Fruit fly (Drosophila melanogaster) whole organism, pupa: ENCODE measurements around the gene Bacc.
A peak's percentile ranks its signal among the peaks of the same experiment; 100 is the strongest.

Experiments
- CG10348 ChIP-seq: fragments of 200-800 bp; sonication (Bioruptor generic); IDR thresholded peaks from 2 replicates; pipeline ENCODE4 v1.3.6; 2022; ENCODE audit warnings: missing biosample characterization, missing genetic modification characterization
- CG12605 ChIP-seq: fragments of 200-800 bp; sonication (Bioruptor generic); IDR thresholded peaks from 2 replicates; pipeline ENCODE4 v1.3.6; 2022; ENCODE audit warnings: missing biosample characterization, missing genetic modification characterization
- CG13204 ChIP-seq: fragments of 200-800 bp; sonication (Bioruptor generic); optimal IDR thresholded peaks from 2 replicates; lab custom pipeline; 2018; ENCODE audit warnings: missing biosample characterization, mild to moderate bottlenecking, missing genetic modification characterization, moderate library complexity
- CG14655 ChIP-seq: fragments of 200-800 bp; sonication (Bioruptor generic); optimal IDR thresholded peaks from 3 replicates; lab custom pipeline; 2017; ENCODE audit warnings: mild to moderate bottlenecking, missing biosample characterization, missing genetic modification reagents, missing genetic modification characterization
- CG15710 ChIP-seq: fragments of 200-800 bp; sonication (Bioruptor generic); optimal IDR thresholded peaks from 2 replicates; lab custom pipeline; 2018; ENCODE audit warnings: missing biosample characterization, mild to moderate bottlenecking, missing genetic modification characterization, moderate library complexity
- CG17806 ChIP-seq: fragments of 200-800 bp; sonication (Bioruptor generic); optimal IDR thresholded peaks from 2 replicates; lab custom pipeline; 2018; ENCODE audit warnings: missing biosample characterization, mild to moderate bottlenecking, missing genetic modification characterization, moderate library complexity
- CG32121 ChIP-seq: fragments of 200-800 bp; sonication (Bioruptor generic); IDR thresholded peaks from 2 replicates; pipeline ENCODE4 v1.3.6; 2022; ENCODE audit warnings: missing biosample characterization, missing genetic modification characterization
- CG34367 ChIP-seq: fragments of 200-800 bp; sonication (Bioruptor generic); optimal IDR thresholded peaks from 2 replicates; lab custom pipeline; 2018; ENCODE audit warnings: missing biosample characterization, mild to moderate bottlenecking, missing genetic modification characterization
- CG4496 ChIP-seq: fragments of 200-800 bp; sonication (Bioruptor generic); IDR thresholded peaks from 3 replicates; pipeline ENCODE4 v1.3.6; 2022; ENCODE audit warnings: missing biosample characterization, missing genetic modification characterization
- CG8159 ChIP-seq: fragments of 200-800 bp; sonication (Bioruptor generic); optimal IDR thresholded peaks from 3 replicates; lab custom pipeline; 2018; ENCODE audit warnings: missing biosample characterization, mild to moderate bottlenecking, missing genetic modification characterization, moderate library complexity
- CG8301 ChIP-seq: fragments of 200-800 bp; sonication (Bioruptor generic); optimal IDR thresholded peaks from 2 replicates; lab custom pipeline; 2018; ENCODE audit warnings: missing biosample characterization, mild to moderate bottlenecking, missing genetic modification characterization
- CG9948 ChIP-seq: fragments of 200-800 bp; sonication (Bioruptor generic); optimal IDR thresholded peaks from 2 replicates; lab custom pipeline; 2018; ENCODE audit warnings: missing biosample characterization, mild to moderate bottlenecking, missing genetic modification characterization, moderate library complexity
- D1 ChIP-seq: fragments of 200-800 bp; sonication (Bioruptor generic); optimal IDR thresholded peaks from 2 replicates; lab custom pipeline; 2018; ENCODE audit warnings: missing biosample characterization, mild to moderate bottlenecking, missing genetic modification characterization, moderate library complexity
- EcR ChIP-seq: fragments of 200-800 bp; sonication (Bioruptor generic); optimal IDR thresholded peaks from 3 replicates; lab custom pipeline; 2019; ENCODE audit warnings: missing biosample characterization, missing genetic modification characterization, mild to moderate bottlenecking, moderate library complexity, missing genetic modification reagents
- Ets98B ChIP-seq: fragments of 200-800 bp; sonication (Bioruptor generic); IDR thresholded peaks from 2 replicates; pipeline ENCODE4 v1.3.6; 2022; ENCODE audit warnings: missing biosample characterization, missing genetic modification characterization
- Pif1A ChIP-seq: fragments of 200-800 bp; sonication (Bioruptor generic); optimal IDR thresholded peaks from 3 replicates; lab custom pipeline; 2016; ENCODE audit warnings: missing biosample characterization, missing genetic modification characterization
- Pif1B ChIP-seq: fragments of 200-800 bp; sonication (Bioruptor generic); optimal IDR thresholded peaks from 3 replicates; lab custom pipeline; 2016; ENCODE audit warnings: missing biosample characterization, missing genetic modification characterization
- Snoo ChIP-seq: fragments of 200-800 bp; sonication (Bioruptor generic); optimal IDR thresholded peaks from 3 replicates; lab custom pipeline; 2017; ENCODE audit warnings: missing biosample characterization, mild to moderate bottlenecking, missing genetic modification characterization, inconsistent platforms
- fd96Ca ChIP-seq: fragments of 200-800 bp; sonication (Bioruptor generic); IDR thresholded peaks from 3 replicates; pipeline ENCODE4 v1.3.6; 2022; ENCODE audit warnings: missing biosample characterization, missing genetic modification characterization
- gl ChIP-seq: fragments of 200-800 bp; sonication (Bioruptor generic); optimal IDR thresholded peaks from 2 replicates; lab custom pipeline; 2018; ENCODE audit warnings: missing biosample characterization, mild to moderate bottlenecking, missing genetic modification characterization
- rn ChIP-seq: fragments of 200-800 bp; sonication (Bioruptor generic); IDR thresholded peaks from 2 replicates; pipeline ENCODE4 v1.3.6; 2022; ENCODE audit warnings: missing biosample characterization, missing genetic modification characterization

Gene Bacc

DNA sequence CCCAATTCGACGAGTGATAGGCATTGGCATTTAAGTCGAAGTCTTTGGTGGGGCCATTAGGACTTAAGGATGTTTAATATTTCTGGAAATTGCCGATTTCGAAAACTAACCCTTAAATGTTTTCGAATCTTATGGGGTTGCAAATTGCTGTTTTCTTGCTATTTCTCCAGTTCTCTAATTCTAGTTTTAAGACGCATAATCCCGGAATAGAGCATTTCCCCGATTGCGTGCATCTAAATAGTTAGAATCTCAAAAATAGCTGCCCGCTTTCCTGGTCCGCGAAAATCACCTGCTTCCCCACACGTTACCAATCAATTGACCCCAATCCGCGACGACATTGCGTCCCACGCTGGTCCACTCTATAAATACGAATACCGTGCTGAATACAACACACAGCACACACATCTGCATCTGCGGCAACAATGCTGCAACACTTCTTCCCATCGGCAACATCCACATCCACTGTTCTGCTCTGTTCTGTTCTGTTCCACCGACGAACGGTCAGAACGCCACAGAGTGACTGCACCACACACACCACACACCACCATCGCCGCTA, at the start of gene Bacc:
Bacc (plus strand) TSS at position 542 of the 556 bp plus-strand sequence.
- TF ChIP-seq Snoo (tag; lab: Kevin White, UChicago) (peak; percentile 97), fd96Ca (GFP tag; lab: Robert Waterston, UW) (no peak), CG17806 (tag; lab: Kevin White, UChicago) (peak; percentile 95), D1 (tag; lab: Kevin White, UChicago) (peak; percentile 98), CG15710 (peak; percentile 98), CG34367 (tag; lab: Kevin White, UChicago) (peak; percentile 96), CG14655 (GFP tag; lab: Kevin White, UChicago) (peak; percentile 99), CG12605 (GFP tag; lab: Robert Waterston, UW) (no peak), Pif1A (peak; percentile 99), Pif1B (peak; percentile 98), rn (GFP tag; lab: Robert Waterston, UW) (no peak), CG8159 (tag; lab: Kevin White, UChicago) (peak; percentile 100), Ets98B (GFP tag; lab: Robert Waterston, UW) (no peak), CG13204 (GFP tag; lab: Kevin White, UChicago) (peak; percentile 90), CG9948 (peak; percentile 98), EcR (GFP tag; lab: Kevin White, UChicago) (no peak), CG10348 (GFP tag; lab: Robert Waterston, UW) (no peak), CG4496 (GFP tag; lab: Robert Waterston, UW) (no peak), CG32121 (no peak), gl (tag; lab: Kevin White, UChicago) (peak; percentile 90), CG8301 (tag; lab: Kevin White, UChicago) (peak; percentile 99)

DNA sequence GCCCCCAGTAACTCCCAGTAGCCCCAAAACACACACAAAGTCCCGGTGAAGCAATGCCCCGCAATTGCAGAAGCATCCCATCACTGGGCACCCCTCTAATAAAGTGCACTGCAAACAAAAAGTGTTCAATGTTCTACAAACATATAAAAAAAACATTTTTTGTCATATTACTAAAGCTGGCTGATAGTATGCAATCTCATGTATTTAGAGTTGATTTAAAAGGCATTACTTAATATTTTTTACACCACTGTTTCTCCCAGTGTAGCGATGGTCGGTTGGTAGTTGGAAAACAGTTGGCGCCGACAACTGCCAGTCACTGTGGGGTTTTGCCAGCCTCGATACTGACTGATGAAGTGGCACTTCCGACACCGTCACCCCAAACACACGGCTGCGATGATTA, 31.9 kb upstream of the Bacc start:
- peak; percentile 21 for TF ChIP-seq CG15710
- peak; percentile 6 for TF ChIP-seq Pif1A
- TF ChIP-seq Snoo (tag; lab: Kevin White, UChicago), result no peak
- peak; percentile 8 for TF ChIP-seq CG8159 (tag; lab: Kevin White, UChicago)

DNA sequence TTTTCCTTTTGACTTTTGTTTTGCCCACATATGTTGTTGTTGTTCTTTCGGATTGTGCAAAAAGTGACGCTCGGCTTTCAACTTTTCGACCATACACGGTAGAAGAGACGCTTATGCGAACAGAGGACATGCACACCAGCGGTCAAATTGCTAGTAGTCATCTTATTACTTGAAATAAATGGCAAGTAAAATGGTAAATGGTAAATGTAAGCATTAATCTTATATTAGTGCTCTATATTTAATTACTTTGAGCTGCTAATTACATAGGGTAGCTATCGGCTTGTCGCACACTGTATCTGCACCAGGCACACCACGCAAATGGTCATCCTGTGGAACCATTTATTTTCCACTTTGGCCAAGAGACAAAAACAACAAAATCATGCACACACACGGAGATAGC, 30.9 kb upstream of the Bacc start:
- TF ChIP-seq CG8159 (tag; lab: Kevin White, UChicago), result peak; percentile 28
- TF ChIP-seq CG15710, result peak; percentile 17
- TF ChIP-seq Snoo (tag; lab: Kevin White, UChicago), result no peak
- peak; percentile 15 for TF ChIP-seq CG14655 (GFP tag; lab: Kevin White, UChicago)

DNA sequence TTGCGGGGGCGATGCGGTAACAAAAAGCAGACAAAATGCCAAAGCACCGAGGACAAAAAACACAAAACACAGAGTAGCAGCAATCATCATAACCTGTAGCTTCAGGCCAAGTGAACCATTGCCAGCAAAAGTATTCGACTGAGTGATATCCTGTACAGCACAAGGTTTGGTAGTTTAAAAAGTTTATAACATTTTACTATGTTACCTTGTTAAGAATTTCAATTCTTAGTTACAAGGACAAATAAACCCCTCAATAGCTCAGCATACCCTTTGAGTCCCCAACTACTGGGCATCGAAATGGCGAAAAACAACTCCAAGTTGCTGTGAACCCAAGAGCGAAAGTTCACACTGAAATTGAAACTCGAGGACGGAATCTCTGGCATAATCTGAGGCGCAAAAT, 29.1 kb upstream of the Bacc start:
- no peak for TF ChIP-seq rn (GFP tag; lab: Robert Waterston, UW)
- TF ChIP-seq CG4496 (GFP tag; lab: Robert Waterston, UW), result peak; percentile 28; the same call in 1 of the 3 replicates
- TF ChIP-seq, all 21 proteins: peak for 1

DNA sequence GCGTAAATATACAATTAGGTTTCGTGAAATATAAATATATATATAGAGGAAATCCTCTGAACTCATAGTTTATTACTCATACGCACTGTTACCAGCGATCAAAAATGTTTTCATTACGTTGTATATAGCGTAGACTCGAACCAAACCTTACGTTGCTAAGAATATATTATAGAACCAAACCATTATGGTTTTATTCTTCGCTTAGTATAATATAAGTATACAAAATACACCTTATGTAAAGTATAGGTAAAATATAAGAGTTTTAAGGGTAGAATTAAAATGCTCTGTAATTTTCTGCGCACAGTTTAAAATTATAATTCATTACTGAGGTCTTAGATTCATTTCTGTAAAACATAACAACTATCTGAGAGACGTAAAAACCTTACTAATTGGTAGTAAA, 27.8 kb upstream of the Bacc start:
- no peak for TF ChIP-seq D1 (tag; lab: Kevin White, UChicago)
- no peak for TF ChIP-seq Snoo (tag; lab: Kevin White, UChicago)
- TF ChIP-seq CG14655 (GFP tag; lab: Kevin White, UChicago), result no peak
- no peak for TF ChIP-seq CG4496 (GFP tag; lab: Robert Waterston, UW)
- TF ChIP-seq CG15710, result no peak
- no peak for TF ChIP-seq Pif1B
- no peak for TF ChIP-seq fd96Ca (GFP tag; lab: Robert Waterston, UW)
- TF ChIP-seq CG17806 (tag; lab: Kevin White, UChicago), result no peak
- TF ChIP-seq CG8159 (tag; lab: Kevin White, UChicago), result no peak
- TF ChIP-seq rn (GFP tag; lab: Robert Waterston, UW), result no peak
- no peak for TF ChIP-seq CG9948
- no peak for TF ChIP-seq Ets98B (GFP tag; lab: Robert Waterston, UW)
- TF ChIP-seq gl (tag; lab: Kevin White, UChicago), result no peak
- no peak for TF ChIP-seq CG34367 (tag; lab: Kevin White, UChicago)
- no peak for TF ChIP-seq CG12605 (GFP tag; lab: Robert Waterston, UW)
- no peak for TF ChIP-seq EcR (GFP tag; lab: Kevin White, UChicago)
- no peak for TF ChIP-seq CG10348 (GFP tag; lab: Robert Waterston, UW)
- TF ChIP-seq Pif1A, result no peak
- no peak for TF ChIP-seq CG32121
- TF ChIP-seq CG8301 (tag; lab: Kevin White, UChicago), result no peak
- TF ChIP-seq, all 21 proteins: peak for 0

DNA sequence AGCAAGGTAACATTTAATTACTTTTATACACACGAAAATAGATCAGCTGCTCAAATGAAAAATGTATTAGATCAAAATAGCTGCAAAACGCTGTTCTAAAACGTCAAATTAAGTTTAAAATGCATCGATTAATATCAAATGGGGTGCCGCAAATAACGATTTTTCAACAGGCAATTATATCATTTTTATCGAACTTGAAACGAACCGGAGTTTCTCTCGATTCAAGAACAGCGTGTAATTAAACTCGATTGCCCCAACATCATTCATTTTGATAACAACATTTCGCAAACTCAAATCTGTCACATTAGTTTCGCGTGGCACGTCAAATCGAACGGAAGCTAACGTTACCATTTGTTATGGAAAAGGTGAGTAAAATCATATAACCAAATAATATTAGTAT, 26.9 kb upstream of the Bacc start, which contains the start of gene CG31689:
CG31689 (plus strand) TSS at position 301 of the 400 bp plus-strand sequence.
- TF ChIP-seq CG32121 (no peak), Pif1A (no peak), CG12605 (GFP tag; lab: Robert Waterston, UW) (no peak), Snoo (tag; lab: Kevin White, UChicago) (no peak), CG17806 (tag; lab: Kevin White, UChicago) (no peak), CG13204 (GFP tag; lab: Kevin White, UChicago) (no peak), CG14655 (GFP tag; lab: Kevin White, UChicago) (no peak), gl (tag; lab: Kevin White, UChicago) (no peak), CG8159 (tag; lab: Kevin White, UChicago) (no peak), CG4496 (GFP tag; lab: Robert Waterston, UW) (no peak)
